Worm (Caenorhabditis elegans): ENCODE results near the gene W04D2.4.

DNA sequence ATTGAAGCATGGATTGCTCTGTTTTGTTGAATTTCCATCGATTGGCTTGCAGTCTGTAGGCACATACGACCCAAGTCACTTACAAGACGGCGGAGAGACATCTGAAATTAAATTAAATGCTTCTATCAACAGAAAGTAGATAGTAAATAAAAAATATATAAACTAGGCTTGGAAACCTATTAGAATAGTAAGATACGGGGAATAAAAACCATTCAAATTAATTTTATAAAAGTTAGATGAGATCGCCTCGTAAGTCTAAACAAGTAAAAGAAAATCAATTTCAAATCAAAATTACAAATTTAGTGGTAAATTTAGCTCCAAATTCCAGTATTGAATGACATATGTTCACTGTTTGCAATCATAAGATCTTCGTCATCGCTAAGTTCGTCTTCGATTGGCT, 3.0 kb downstream of the W04D2.4 start, which contains the start of gene mrps-11:
- no peak for TF ChIP-seq nhr-12 (tag; optimal IDR thresholded peaks at IDR 0.05)
- TF ChIP-seq nhr-76 (tag; optimal IDR thresholded peaks at IDR 0.05): no peak
- TF ChIP-seq nhr-237 (tag; optimal IDR thresholded peaks at IDR 0.05): no peak
- TF ChIP-seq mep-1 (tag; optimal IDR thresholded peaks at IDR 0.05): no peak
- TF ChIP-seq lsy-2 (tag; optimal IDR thresholded peaks at IDR 0.05): no peak
- no peak for TF ChIP-seq unc-62 (GFP tag; optimal IDR thresholded peaks at IDR 0.05)
- TF ChIP-seq drap-1 (GFP tag; optimal IDR thresholded peaks at IDR 0.05): no peak
- no peak for TF ChIP-seq blmp-1 (tag; optimal IDR thresholded peaks at IDR 0.05)
- no peak for TF ChIP-seq lin-13 (tag; optimal IDR thresholded peaks at IDR 0.05)
- no peak for TF ChIP-seq flh-1 (GFP tag; optimal IDR thresholded peaks at IDR 0.05)
- no peak for TF ChIP-seq ztf-11 (tag; optimal IDR thresholded peaks at IDR 0.05)
- no peak for TF ChIP-seq elt-1 (tag; optimal IDR thresholded peaks at IDR 0.05; ENCODE audit: borderline replicate concordance, insufficient read depth)

All from whole organism, mixed stage, embryonic.